Fruit fly (Drosophila melanogaster) whole organism, pupa: ENCODE results near the gene Mgat4a.

Source experiments
- CG12605 ChIP-seq: fragments of 200-800 bp; sonication (Bioruptor generic); IDR thresholded peaks from 2 replicates; pipeline ENCODE4 v1.3.6; 2022; ENCODE audit warnings: missing biosample characterization, missing genetic modification characterization
- fd96Ca ChIP-seq: fragments of 200-800 bp; sonication (Bioruptor generic); IDR thresholded peaks from 3 replicates; pipeline ENCODE4 v1.3.6; 2022; ENCODE audit warnings: missing biosample characterization, missing genetic modification characterization

DNA sequence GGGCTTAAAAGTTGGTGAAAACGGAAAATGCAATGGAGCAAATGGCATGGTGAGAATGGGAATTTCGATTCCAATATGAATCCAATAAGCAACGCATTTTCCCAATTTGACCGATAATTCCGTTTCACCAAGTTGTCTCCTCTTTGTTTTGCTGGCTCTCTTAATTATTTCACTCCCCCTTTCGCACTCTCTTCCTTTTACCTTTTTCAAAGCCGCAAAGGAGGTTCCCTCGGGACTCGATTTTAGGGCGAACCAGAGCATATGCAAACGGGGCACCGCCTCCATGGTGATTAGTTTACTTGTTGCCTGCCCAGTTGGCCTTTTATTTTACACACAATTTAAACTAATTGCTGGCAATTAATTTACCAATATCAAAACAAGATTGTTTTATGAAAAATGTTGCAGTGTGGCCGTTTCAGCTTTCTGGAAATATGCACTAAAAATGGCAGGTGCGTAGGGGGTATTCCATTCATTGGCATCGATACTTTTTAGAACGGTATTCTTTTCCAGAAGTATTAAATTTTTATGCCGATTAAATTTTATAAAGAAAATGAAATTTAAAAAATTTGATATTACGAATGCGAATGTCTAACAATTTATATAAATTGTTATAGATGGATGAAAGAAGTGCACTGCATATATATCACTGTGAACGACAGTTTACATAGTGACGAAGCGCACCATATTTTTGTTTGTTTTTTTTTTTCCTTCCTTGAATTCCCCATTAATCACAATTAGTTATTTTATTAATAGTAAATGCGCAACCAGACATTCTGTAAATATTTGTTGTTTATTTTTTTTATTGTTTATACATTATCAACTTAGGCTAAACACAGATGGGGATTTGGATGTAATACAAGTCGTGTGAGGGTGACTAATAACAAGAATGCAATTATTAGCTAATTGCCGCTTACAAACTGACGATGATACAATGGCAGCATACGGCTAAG is 14.2 kb downstream of the Mgat4a start, which contains the start of gene mop:
- TF ChIP-seq CG12605 (no peak), fd96Ca (GFP tag; lab: Robert Waterston, UW) (0 out of 3 replicates have a peak, but pooled peaks have one; percentile 5)
